Worm (Caenorhabditis elegans): ENCODE results near the gene rrsr-1.

DNA sequence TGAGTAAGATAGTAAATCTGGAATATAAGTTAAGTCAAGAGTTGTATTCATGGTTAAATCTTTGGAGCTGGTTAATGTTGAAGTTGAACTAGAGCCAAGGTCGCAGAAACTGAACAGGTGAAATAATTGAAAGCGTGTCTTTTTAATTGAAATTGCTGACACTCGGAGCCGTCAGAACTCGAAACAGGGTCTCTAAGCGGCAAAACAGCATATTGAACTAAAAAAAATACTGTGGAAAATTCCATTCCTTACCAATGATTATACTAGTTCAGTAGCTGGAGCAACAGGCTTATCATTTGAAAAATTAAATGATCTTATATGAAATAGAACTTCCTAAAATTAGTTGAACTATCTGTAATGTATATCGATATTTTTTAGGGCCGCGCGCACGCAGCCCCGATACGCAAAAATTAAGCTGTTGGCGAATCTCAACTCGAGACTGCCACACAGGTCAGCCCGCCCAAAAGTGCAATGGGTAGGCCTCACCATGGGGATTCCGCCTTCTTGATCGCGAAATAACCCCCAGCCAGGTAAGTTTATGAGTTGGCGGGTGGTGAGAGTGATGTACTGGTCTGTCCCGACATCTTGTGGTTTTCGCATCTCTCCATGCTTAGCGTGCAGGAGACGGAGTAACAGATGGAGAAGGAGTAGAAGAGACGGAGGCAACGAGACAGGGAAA is 43.5 kb upstream of the rrsr-1 start, which contains the start of gene srz-97:
- TF ChIP-seq dox-1 (GFP tag; IDR thresholded peaks at IDR 0.05), result peak; percentile 88
- peak; percentile 65 for TF ChIP-seq F49E8.2 (tag; optimal IDR thresholded peaks at IDR 0.05; ENCODE audit: insufficient read depth)
- no peak for TF ChIP-seq ztf-25 (GFP tag; IDR thresholded peaks at IDR 0.05)
- TF ChIP-seq C06A6.2 (GFP tag; conservative IDR thresholded peaks at IDR 0.05), result no peak
- TF ChIP-seq ama-1 (optimal IDR thresholded peaks at IDR 0.05), result no peak
- no peak for TF ChIP-seq ama-1 (GFP tag; optimal IDR thresholded peaks at IDR 0.05)
- TF ChIP-seq attf-5 (GFP tag; optimal IDR thresholded peaks at IDR 0.05), result no peak
- no peak for TF ChIP-seq mel-28 (tag; optimal IDR thresholded peaks at IDR 0.05; ENCODE audit: borderline replicate concordance)
